Worm (Caenorhabditis elegans): ENCODE results near the gene clec-195.
A peak's percentile ranks its signal among the peaks of the same experiment; 100 is the strongest.

DNA sequence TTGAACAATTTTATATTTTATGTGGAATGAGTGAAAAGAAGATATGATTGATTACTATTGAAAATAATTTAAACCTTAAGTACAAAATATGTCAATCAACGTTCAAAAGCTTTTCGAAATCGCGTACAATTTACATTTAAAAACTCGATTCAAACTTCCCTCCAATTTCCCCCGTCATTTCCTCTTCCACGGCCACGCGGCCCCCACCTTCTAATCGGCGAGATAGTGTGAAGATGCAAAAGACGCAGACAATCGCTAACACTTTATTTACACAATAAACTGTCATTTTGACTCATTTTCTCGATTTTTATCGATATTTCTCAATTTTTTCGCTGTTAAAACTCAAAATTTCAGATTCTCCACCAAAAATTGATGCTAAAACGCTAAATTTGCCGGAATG, 50.2 kb downstream of the clec-195 start, which contains the start of gene rom-4:
- TF ChIP-seq him-1 (tag; optimal IDR thresholded peaks at IDR 0.05) (no peak), dao-5 (tag; optimal IDR thresholded peaks at IDR 0.05) (no peak), W03F9.2 (tag; optimal IDR thresholded peaks at IDR 0.05) (peak; percentile 80)
